Worm (Caenorhabditis elegans) whole organism, L2 larva: ENCODE data around the gene his-42.

Experiments used
- R02D3.7 ChIP-seq: fragments of 150-350 bp; optimal IDR thresholded peaks from 2 replicates; lab custom pipeline; 2014; ENCODE audit warnings: missing biosample characterization, missing genetic modification characterization
- lin-39 ChIP-seq: fragments of 150-350 bp; optimal IDR thresholded peaks from 2 replicates; lab custom pipeline; 2014; ENCODE audit warnings: missing biosample characterization, missing genetic modification reagents, missing genetic modification characterization
- lsy-2 ChIP-seq, 2 experiments: fragments of 150-350 bp in 1 of 2; sonication (generic microtip) in 1 of 2; optimal IDR thresholded peaks; 2 replicates each; lab custom pipeline; 2014 to 2017; ENCODE audit warnings: missing biosample characterization in 2 of 2, missing genetic modification characterization in 2 of 2
- mdl-1 ChIP-seq, 2 experiments: fragments of 150-350 bp in 1 of 2; sonication (generic microtip) in 1 of 2; optimal IDR thresholded peaks; 2 replicates each; lab custom pipeline; 2017; ENCODE audit warnings: missing biosample characterization in 2 of 2, missing genetic modification characterization in 2 of 2
- nhr-11 ChIP-seq: fragments of 150-350 bp; optimal IDR thresholded peaks from 2 replicates; lab custom pipeline; 2014; ENCODE audit warnings: missing biosample characterization, missing genetic modification characterization
- nhr-25 ChIP-seq: fragments of 150-350 bp; sonication (generic microtip); optimal IDR thresholded peaks from 3 replicates; lab custom pipeline; 2014; ENCODE audit warnings: missing biosample characterization, missing genetic modification characterization

- TF ChIP-seq lsy-2 (tag; optimal IDR thresholded peaks at IDR 0.05; lab: Kevin White, UChicago) (no peak), R02D3.7 (no peak), lin-39 (tag; lab: Kevin White, UChicago) (no peak), nhr-25 (tag; lab: Kevin White, UChicago) (no peak), mdl-1 (tag; optimal IDR thresholded peaks at IDR 0.05; lab: Kevin White, UChicago) (no peak), nhr-11 (tag; lab: Kevin White, UChicago) (no peak)
Measured at ce11 chrII:13875734-13876133, 47.2 kb upstream of the his-42 start, which contains the start of gene ing-3.
